Worm (Caenorhabditis elegans) whole organism, L1 larva: ENCODE results near the gene C09G1.4.

ENCODE experiments used
- C04F5.9 ChIP-seq: sonication (generic microtip); optimal IDR thresholded peaks from 2 replicates; lab custom pipeline; 2016; ENCODE audit warnings: missing genetic modification characterization, missing compliant biosample characterization
- F16B12.6 ChIP-seq: fragments of 150-350 bp; optimal IDR thresholded peaks from 2 replicates; lab custom pipeline; 2014; ENCODE audit warnings: missing biosample characterization, missing genetic modification characterization
- Y116A8C.19 ChIP-seq: sonication (generic microtip); optimal IDR thresholded peaks from 2 replicates; lab custom pipeline; 2016; ENCODE audit warnings: missing compliant biosample characterization, missing genetic modification characterization, borderline replicate concordance
- aha-1 ChIP-seq: fragments of 150-350 bp; optimal IDR thresholded peaks from 2 replicates; lab custom pipeline; 2014; ENCODE audit warnings: missing biosample characterization, missing genetic modification characterization
- ama-1 ChIP-seq: fragments of 150-350 bp; optimal IDR thresholded peaks from 2 replicates; lab custom pipeline; 2014
- ceh-63 ChIP-seq: fragments of 200-800 bp; sonication (Bioruptor generic); optimal IDR thresholded peaks from 2 replicates; lab custom pipeline; 2018; ENCODE audit warnings: mild to moderate bottlenecking, missing genetic modification characterization, missing compliant biosample characterization
- ceh-82 ChIP-seq, 3 experiments: fragments of 150-350 bp in 1 of 3; sonication (generic microtip) in 2 of 3; optimal IDR thresholded peaks; 2 replicates each; lab custom pipeline; 2014 to 2017; ENCODE audit warnings: missing biosample characterization in 3 of 3, missing genetic modification characterization in 3 of 3
- ceh-90 ChIP-seq: sonication (generic microtip); optimal IDR thresholded peaks from 2 replicates; lab custom pipeline; 2016; ENCODE audit warnings: missing genetic modification characterization, missing compliant biosample characterization
- ces-1 ChIP-seq: fragments of 150-350 bp; optimal IDR thresholded peaks from 2 replicates; lab custom pipeline; 2014; ENCODE audit warnings: missing biosample characterization, missing genetic modification reagents, missing genetic modification characterization
- dsc-1 ChIP-seq: sonication (generic microtip); optimal IDR thresholded peaks from 2 replicates; lab custom pipeline; 2016; ENCODE audit warnings: mild to moderate bottlenecking, missing genetic modification characterization, missing compliant biosample characterization
- efl-1 ChIP-seq, 4 experiments: fragments of 150-350 bp; optimal IDR thresholded peaks in 3 of 4; peaks in 1 of 4; 1 replicate in 1 of 4; 2 replicates in 3 of 4; lab custom pipeline; 2014; ENCODE audit warnings: missing biosample characterization in 2 of 4, missing genetic modification characterization in 2 of 4, missing genetic modification reagents in 2 of 4
- efl-3 ChIP-seq: fragments of 200-800 bp; sonication (Bioruptor generic); optimal IDR thresholded peaks from 2 replicates; lab custom pipeline; 2018; ENCODE audit warnings: mild to moderate bottlenecking, missing genetic modification characterization, missing compliant biosample characterization
- egl-13 ChIP-seq: sonication (generic microtip); optimal IDR thresholded peaks from 2 replicates; lab custom pipeline; 2016; ENCODE audit warnings: missing genotype, missing genetic modification reagents, missing genetic modification characterization, missing compliant biosample characterization
- egl-27 ChIP-seq, 2 experiments: fragments of 150-350 bp in 1 of 2; sonication (generic microtip); optimal IDR thresholded peaks; 3 replicates each; lab custom pipeline; 2017 to 2018; ENCODE audit warnings: missing biosample characterization in 2 of 2, missing genetic modification characterization in 2 of 2, missing genetic modification reagents in 2 of 2
- elt-2 ChIP-seq: sonication (generic microtip); optimal IDR thresholded peaks from 2 replicates; lab custom pipeline; 2016; ENCODE audit warnings: missing genetic modification characterization, mild to moderate bottlenecking, inconsistent platforms, missing compliant biosample characterization, missing genetic modification reagents
- elt-3 ChIP-seq, 6 experiments: fragments of 150-350 bp in 1 of 6; sonication (generic microtip); optimal IDR thresholded peaks; 2 replicates each; lab custom pipeline; 2017 to 2018; ENCODE audit warnings: missing biosample characterization in 6 of 6, missing genetic modification characterization in 6 of 6, inconsistent platforms in 1 of 6
- hlh-17 ChIP-seq: fragments of 200-800 bp; sonication (Bioruptor generic); optimal IDR thresholded peaks from 2 replicates; lab custom pipeline; 2018; ENCODE audit warnings: missing genetic modification characterization, mild to moderate bottlenecking, missing compliant biosample characterization, moderate library complexity, borderline replicate concordance
- hlh-4 ChIP-seq: sonication (generic microtip); optimal IDR thresholded peaks from 2 replicates; lab custom pipeline; 2016; ENCODE audit warnings: mild to moderate bottlenecking, missing genetic modification characterization, missing compliant biosample characterization
- irx-1 ChIP-seq: sonication (generic microtip); optimal IDR thresholded peaks from 2 replicates; lab custom pipeline; 2016; ENCODE audit warnings: missing genetic modification characterization, missing compliant biosample characterization
- jun-1 ChIP-seq: fragments of 150-350 bp; optimal IDR thresholded peaks from 2 replicates; lab custom pipeline; 2014; ENCODE audit warnings: missing biosample characterization, missing genetic modification reagents, missing genetic modification characterization
- lin-14 ChIP-seq: fragments of 200-800 bp; sonication (Bioruptor generic); optimal IDR thresholded peaks from 2 replicates; lab custom pipeline; 2018; ENCODE audit warnings: mild to moderate bottlenecking, missing genetic modification characterization, moderate library complexity, missing compliant biosample characterization
- lin-15B ChIP-seq: fragments of 150-350 bp; sonication (generic microtip); optimal IDR thresholded peaks from 3 replicates; lab custom pipeline; 2014; ENCODE audit warnings: missing biosample characterization, missing genetic modification characterization
- lin-39 ChIP-seq: fragments of 150-350 bp; optimal IDR thresholded peaks from 2 replicates; lab custom pipeline; 2014; ENCODE audit warnings: missing biosample characterization, missing genetic modification reagents, missing genetic modification characterization
- lir-3 ChIP-seq: sonication (generic microtip); optimal IDR thresholded peaks from 2 replicates; lab custom pipeline; 2016; ENCODE audit warnings: mild to moderate bottlenecking, missing genetic modification characterization, moderate library complexity, missing compliant biosample characterization; ENCODE audit not compliant: poor library complexity
- mab-9 ChIP-seq: fragments of 200-800 bp; sonication (Bioruptor generic); IDR thresholded peaks from 2 replicates; pipeline ENCODE4 v1.3.6; 2022; ENCODE audit warnings: missing genetic modification reagents, missing genetic modification characterization, missing compliant biosample characterization
- mep-1 ChIP-seq: fragments of 150-350 bp; optimal IDR thresholded peaks from 2 replicates; lab custom pipeline; 2014; ENCODE audit warnings: missing biosample characterization, missing genetic modification characterization
- nhr-12 ChIP-seq: sonication (generic microtip); optimal IDR thresholded peaks from 2 replicates; lab custom pipeline; 2017; ENCODE audit warnings: missing biosample characterization, missing genetic modification characterization
- nhr-20 ChIP-seq: sonication (generic microtip); optimal IDR thresholded peaks from 2 replicates; lab custom pipeline; 2016; ENCODE audit warnings: mild to moderate bottlenecking, missing genetic modification characterization, missing compliant biosample characterization
- nhr-237 ChIP-seq: fragments of 150-350 bp; optimal IDR thresholded peaks from 2 replicates; lab custom pipeline; 2014; ENCODE audit warnings: missing biosample characterization, missing genetic modification characterization
- nhr-47 ChIP-seq: sonication (generic microtip); optimal IDR thresholded peaks from 2 replicates; lab custom pipeline; 2016; ENCODE audit warnings: mild to moderate bottlenecking, missing genetic modification characterization, moderate library complexity, missing compliant biosample characterization
- nhr-77 ChIP-seq: fragments of 150-350 bp; optimal IDR thresholded peaks from 2 replicates; lab custom pipeline; 2014; ENCODE audit warnings: missing biosample characterization, missing genetic modification characterization
- nhr-90 ChIP-seq: sonication (generic microtip); optimal IDR thresholded peaks from 2 replicates; lab custom pipeline; 2016; ENCODE audit warnings: mild to moderate bottlenecking, missing genetic modification characterization, missing compliant biosample characterization; ENCODE audit not compliant: poor library complexity
- pag-3 ChIP-seq: sonication (generic microtip); optimal IDR thresholded peaks from 2 replicates; lab custom pipeline; 2017; ENCODE audit warnings: missing genetic modification characterization, mild to moderate bottlenecking, missing compliant biosample characterization, antibody characterized with exemption, borderline replicate concordance; ENCODE audit not compliant: insufficient read depth
- rnt-1 ChIP-seq: sonication (generic microtip); optimal IDR thresholded peaks from 2 replicates; lab custom pipeline; 2016; ENCODE audit warnings: mild to moderate bottlenecking, missing genetic modification characterization, moderate library complexity, missing compliant biosample characterization
- skn-1 ChIP-seq: fragments of 150-350 bp; optimal IDR thresholded peaks from 2 replicates; lab custom pipeline; 2014; ENCODE audit warnings: missing biosample characterization, missing genetic modification characterization
- snu-23 ChIP-seq: sonication (generic microtip); optimal IDR thresholded peaks from 2 replicates; lab custom pipeline; 2016; ENCODE audit warnings: missing genetic modification characterization, missing compliant biosample characterization
- sox-4 ChIP-seq: sonication (generic microtip); optimal IDR thresholded peaks from 2 replicates; lab custom pipeline; 2016; ENCODE audit warnings: missing genetic modification characterization, missing compliant biosample characterization
- sptf-1 ChIP-seq: fragments of 150-350 bp; optimal IDR thresholded peaks from 2 replicates; lab custom pipeline; 2014; ENCODE audit warnings: missing biosample characterization, missing genetic modification characterization
- swsn-7 ChIP-seq: sonication (generic microtip); optimal IDR thresholded peaks from 2 replicates; lab custom pipeline; 2016; ENCODE audit warnings: missing genetic modification characterization, missing compliant biosample characterization
- tlp-1 ChIP-seq: fragments of 150-350 bp; optimal IDR thresholded peaks from 2 replicates; lab custom pipeline; 2014; ENCODE audit warnings: missing biosample characterization, missing genetic modification characterization
- unc-130 ChIP-seq: fragments of 150-350 bp; optimal IDR thresholded peaks from 2 replicates; lab custom pipeline; 2017; ENCODE audit warnings: missing biosample characterization, missing genetic modification characterization, inconsistent platforms
- unc-30 ChIP-seq: sonication (generic microtip); optimal IDR thresholded peaks from 2 replicates; lab custom pipeline; 2017; ENCODE audit warnings: missing biosample characterization, missing genetic modification characterization
- zip-4 ChIP-seq: fragments of 200-800 bp; sonication (Bioruptor generic); optimal IDR thresholded peaks from 2 replicates; lab custom pipeline; 2018; ENCODE audit warnings: mild to moderate bottlenecking, missing genetic modification characterization, moderate library complexity, missing compliant biosample characterization

C09G1.4 gene

ce11 chrX:15983288-15983687 is 23.1 kb downstream of the C09G1.4 start (continued):
- no peak for TF ChIP-seq aha-1 (tag; lab: Kevin White, UChicago)
- no peak for TF ChIP-seq efl-3 (GFP tag; lab: Kevin White, UChicago)
- peak; percentile 5 for TF ChIP-seq nhr-237 (tag; lab: Kevin White, UChicago)
- TF ChIP-seq efl-1 (optimal IDR thresholded peaks at IDR 0.05; lab: Kevin White, UChicago), result peak in 1 of 2 experiments; percentile 7
- TF ChIP-seq efl-1 (GFP tag; optimal IDR thresholded peaks at IDR 0.05 in 1 of 2; lab: Kevin White, UChicago), result peak in 1 of 2 experiments; percentile 63
- no peak for TF ChIP-seq lin-39 (tag; lab: Kevin White, UChicago)
- TF ChIP-seq mep-1, result no peak
- no peak for TF ChIP-seq egl-13 (tag; lab: Kevin White, UChicago)
- TF ChIP-seq lin-14 (GFP tag; lab: Kevin White, UChicago), result no peak
- peak; percentile 52 for TF ChIP-seq jun-1 (tag; lab: Kevin White, UChicago)
- no peak for TF ChIP-seq pag-3 (tag; lab: Kevin White, UChicago)
- TF ChIP-seq Y116A8C.19, result no peak
- no peak for TF ChIP-seq F16B12.6 (tag; lab: Kevin White, UChicago)
- no peak for TF ChIP-seq unc-130
- no peak for TF ChIP-seq lir-3 (tag; lab: Kevin White, UChicago)
- no peak for TF ChIP-seq elt-2 (tag; lab: Kevin White, UChicago)
- no peak for TF ChIP-seq irx-1 (tag; lab: Kevin White, UChicago)
- TF ChIP-seq rnt-1 (tag; lab: Kevin White, UChicago), result no peak
- TF ChIP-seq skn-1 (tag; lab: Kevin White, UChicago), result peak; percentile 60
- TF ChIP-seq tlp-1, result no peak
- peak; percentile 22 for TF ChIP-seq swsn-7 (tag; lab: Kevin White, UChicago)
- TF ChIP-seq snu-23 (GFP tag; lab: Kevin White, UChicago), result peak; percentile 49
- TF ChIP-seq nhr-90, result peak; percentile 10
- TF ChIP-seq nhr-12 (tag; lab: Kevin White, UChicago), result no peak
- TF ChIP-seq lin-15B (tag; lab: Kevin White, UChicago), result no peak
- no peak for TF ChIP-seq C04F5.9 (tag; lab: Kevin White, UChicago)
- TF ChIP-seq unc-30 (tag; lab: Kevin White, UChicago), result no peak
- TF ChIP-seq sptf-1 (tag; lab: Kevin White, UChicago), result no peak
- peak; percentile 77 for TF ChIP-seq sox-4 (tag; lab: Kevin White, UChicago)
- TF ChIP-seq nhr-47, result peak; percentile 78

ce11 chrX:15982630-15983029 is 23.8 kb downstream of the C09G1.4 start, which contains the start of gene C09G1.2:
Gene C09G1.2, minus strand, starts transcription at chrX:15982730.
- TF ChIP-seq dsc-1, result no peak
- no peak for TF ChIP-seq unc-30 (tag; lab: Kevin White, UChicago)

- no peak for TF ChIP-seq unc-130
- no peak for TF ChIP-seq mab-9 (GFP tag; lab: Robert Waterston, UW)
- no peak for TF ChIP-seq sptf-1 (tag; lab: Kevin White, UChicago)
- TF ChIP-seq unc-30 (tag; lab: Kevin White, UChicago), result no peak
- TF ChIP-seq nhr-77 (tag; lab: Kevin White, UChicago), result no peak
- no peak for TF ChIP-seq sox-4 (tag; lab: Kevin White, UChicago)
- no peak for TF ChIP-seq egl-27 (tag; optimal IDR thresholded peaks at IDR 0.05; lab: Kevin White, UChicago)
- no peak for TF ChIP-seq elt-3 (tag; optimal IDR thresholded peaks at IDR 0.05; lab: Kevin White, UChicago)
- TF ChIP-seq nhr-20 (tag; lab: Kevin White, UChicago), result no peak
- no peak for TF ChIP-seq hlh-4
- TF ChIP-seq hlh-17 (GFP tag; lab: Kevin White, UChicago), result no peak
- no peak for TF ChIP-seq ceh-82 (tag; optimal IDR thresholded peaks at IDR 0.05; lab: Kevin White, UChicago)
- TF ChIP-seq ces-1 (GFP tag; lab: Kevin White, UChicago), result no peak
- TF ChIP-seq irx-1 (tag; lab: Kevin White, UChicago), result no peak
- no peak for TF ChIP-seq ceh-63 (GFP tag; lab: Kevin White, UChicago)
- TF ChIP-seq ama-1, result no peak
- TF ChIP-seq ceh-90, result no peak
- no peak for TF ChIP-seq zip-4 (GFP tag; lab: Kevin White, UChicago)
- no peak for TF ChIP-seq mep-1
- TF ChIP-seq, all 84 proteins: peak for 0
Measured at ce11 chrX:15958767-15959166, 47.7 kb downstream of the C09G1.4 start, which contains the start of gene C09G1.5. Gene C09G1.5, plus strand, starts transcription at chrX:15959067.
